4 worm cellular contexts compared by ENCODE assay signal in the genomic region with DNA sequence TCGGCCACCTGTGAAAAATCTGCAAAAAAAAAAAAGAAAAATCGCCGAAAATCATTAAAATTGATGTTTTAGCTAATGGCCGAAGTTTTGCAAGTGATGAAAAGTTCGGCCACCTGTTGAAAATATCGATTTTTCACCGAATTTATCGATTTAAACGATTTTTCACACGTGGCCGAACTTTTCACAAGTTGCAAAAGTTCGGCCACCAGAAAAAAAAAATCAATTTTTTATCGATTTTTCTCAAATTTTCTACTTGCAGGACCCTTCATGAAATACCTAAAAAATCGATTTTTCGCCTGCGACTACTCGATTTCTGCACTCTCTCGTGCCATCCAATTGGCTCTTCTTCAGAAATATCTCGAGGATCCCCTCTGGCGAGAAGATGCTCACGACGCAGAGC.
A peak's percentile ranks its signal among the peaks of the same experiment; 100 is the strongest.
TF ChIP-seq lines count a peak whose summit lies in the region.

No protein-coding gene starts in this region.

TF ChIP-seq in whole organism, L3 larva, 47 proteins besides CTCF, POLR2A, EP300 and RAD21:
- no peak for TF ChIP-seq ceh-82 (tag; optimal IDR thresholded peaks at IDR 0.05; lab: Kevin White, UChicago)
- TF ChIP-seq ceh-28 (tag; optimal IDR thresholded peaks at IDR 0.05; lab: Kevin White, UChicago), result peak; percentile 62

TF ChIP-seq in whole organism, L4 larva, 104 proteins besides CTCF, POLR2A, EP300 and RAD21:
- TF ChIP-seq saeg-2 (GFP tag; IDR thresholded peaks at IDR 0.05; lab: Robert Waterston, UW) (no peak), unc-62 (GFP tag; optimal IDR thresholded peaks at IDR 0.05 in 1 of 2; lab: Kevin White, UChicago) (peak in 1 of 2 experiments; percentile 12), unc-62 (tag; optimal IDR thresholded peaks at IDR 0.05; lab: Kevin White, UChicago) (no peak), ceh-28 (tag; optimal IDR thresholded peaks at IDR 0.05; lab: Kevin White, UChicago) (peak; percentile 31)

TF ChIP-seq in whole organism, late embryonic, 69 proteins besides CTCF, POLR2A, EP300 and RAD21:
- TF ChIP-seq C08G9.2 (tag; optimal IDR thresholded peaks at IDR 0.05; lab: Kevin White, UChicago), result no peak
- peak; percentile 6 for TF ChIP-seq ceh-48 (tag; optimal IDR thresholded peaks at IDR 0.05; lab: Kevin White, UChicago)

TF ChIP-seq in whole organism, midembryonic, 9 proteins besides CTCF, POLR2A, EP300 and RAD21:
- TF ChIP-seq flt-1 (GFP tag; IDR thresholded peaks at IDR 0.05; lab: Robert Waterston, UW), result no peak
- TF ChIP-seq T22C8.4 (GFP tag; IDR thresholded peaks at IDR 0.05; lab: Robert Waterston, UW), result peak; percentile 61
- TF ChIP-seq ztf-29 (GFP tag; IDR thresholded peaks at IDR 0.05; lab: Robert Waterston, UW), result no peak
- TF ChIP-seq ref-1 (GFP tag; conservative IDR thresholded peaks at IDR 0.05; lab: Robert Waterston, UW), result no peak
- no peak for TF ChIP-seq klf-2 (GFP tag; conservative IDR thresholded peaks at IDR 0.05; lab: Robert Waterston, UW)
- no peak for TF ChIP-seq cog-1 (tag; optimal IDR thresholded peaks at IDR 0.05; lab: Kevin White, UChicago)
- TF ChIP-seq tab-1 (GFP tag; IDR thresholded peaks at IDR 0.05; lab: Robert Waterston, UW), result no peak
TF ChIP-seq in whole organism, midembryonic: peak in this region for 1.
